Worm (Caenorhabditis elegans) whole organism, young adult: ENCODE measurements around the gene T28C12.1.

Experiments
- F37B4.10 ChIP-seq: fragments of 200-800 bp; sonication (Bioruptor generic); IDR thresholded peaks from 2 replicates; pipeline ENCODE4 v1.3.6; 2022; ENCODE audit warnings: missing genetic modification characterization, missing compliant biosample characterization
- ama-1 ChIP-seq, 3 experiments: fragments of 150-350 bp in 1 of 3; sonication (generic microtip) in 2 of 3; optimal IDR thresholded peaks; 2 replicates each; lab custom pipeline; 2014 to 2018; ENCODE audit warnings: missing biosample characterization in 2 of 3, missing genetic modification characterization in 2 of 3, missing genetic modification reagents in 2 of 3
- efl-1 ChIP-seq: fragments of 150-350 bp; optimal IDR thresholded peaks from 2 replicates; lab custom pipeline; 2014; ENCODE audit warnings: missing biosample characterization, missing genetic modification reagents, missing genetic modification characterization
- tbp1 ChIP-seq: fragments of 200-800 bp; sonication (Bioruptor generic); optimal IDR thresholded peaks from 2 replicates; lab custom pipeline; 2018; ENCODE audit warnings: mild to moderate bottlenecking, missing genetic modification characterization, missing compliant biosample characterization
- unc-62 ChIP-seq: fragments of 150-350 bp; optimal IDR thresholded peaks from 2 replicates; lab custom pipeline; 2014; ENCODE audit warnings: missing biosample characterization, missing genetic modification reagents, missing genetic modification characterization
- ztf-25 ChIP-seq: fragments of 200-800 bp; sonication (Bioruptor generic); IDR thresholded peaks from 2 replicates; pipeline ENCODE4 v1.3.6; 2022; ENCODE audit warnings: missing genetic modification reagents, missing genetic modification characterization, missing compliant biosample characterization

ce11 chrV:6326394-6326793, 5.3 kb upstream of the T28C12.1 start:
- TF ChIP-seq ztf-25 (GFP tag; lab: Robert Waterston, UW) = no peak
- TF ChIP-seq tbp1 (GFP tag; lab: Kevin White, UChicago) = no peak
- no peak for TF ChIP-seq F37B4.10 (GFP tag; lab: Robert Waterston, UW)
- TF ChIP-seq unc-62 (GFP tag; lab: Kevin White, UChicago) = no peak
- peak; percentile 50 for TF ChIP-seq ama-1 (optimal IDR thresholded peaks at IDR 0.05; lab: Kevin White, UChicago)
- no peak for TF ChIP-seq ama-1 (GFP tag; optimal IDR thresholded peaks at IDR 0.05; lab: Kevin White, UChicago)
- TF ChIP-seq efl-1 = no peak
